Fruit fly (Drosophila melanogaster) whole organism, prepupa: ENCODE results near the gene Sfxn1-3.

Experiments
- Blimp-1 ChIP-seq: fragments of 200-800 bp; sonication (Bioruptor generic); optimal IDR thresholded peaks from 3 replicates; lab custom pipeline; 2017; ENCODE audit warnings: missing biosample characterization, missing genetic modification characterization, mild to moderate bottlenecking, moderate library complexity, missing genetic modification reagents
- CG10631 ChIP-seq: fragments of 200-800 bp; sonication (Bioruptor generic); optimal IDR thresholded peaks from 2 replicates; lab custom pipeline; 2016; ENCODE audit warnings: missing biosample characterization, missing genetic modification characterization
- CG11294 ChIP-seq: fragments of 200-800 bp; sonication (Bioruptor generic); IDR thresholded peaks from 2 replicates; pipeline ENCODE4 v1.3.6; 2022; ENCODE audit warnings: missing biosample characterization, missing genetic modification characterization
- CG11762 ChIP-seq: fragments of 200-800 bp; sonication (Bioruptor generic); optimal IDR thresholded peaks from 3 replicates; lab custom pipeline; 2016; ENCODE audit warnings: missing biosample characterization, missing genetic modification characterization; ENCODE audit not compliant: insufficient read depth
- CG11902 ChIP-seq: fragments of 200-800 bp; sonication (Bioruptor generic); optimal IDR thresholded peaks from 3 replicates; lab custom pipeline; 2016; ENCODE audit warnings: missing biosample characterization, missing genetic modification characterization
- CG15336 ChIP-seq: fragments of 200-800 bp; sonication (Bioruptor generic); IDR thresholded peaks from 2 replicates; pipeline ENCODE4 v1.3.6; 2022; ENCODE audit warnings: missing biosample characterization, missing genetic modification characterization
- CG1621 ChIP-seq: fragments of 200-800 bp; sonication (Bioruptor generic); optimal IDR thresholded peaks from 3 replicates; lab custom pipeline; 2018; ENCODE audit warnings: missing biosample characterization, mild to moderate bottlenecking, missing genetic modification characterization
- CG16779 ChIP-seq: fragments of 200-800 bp; sonication (Bioruptor generic); optimal IDR thresholded peaks from 3 replicates; lab custom pipeline; 2017; ENCODE audit warnings: missing biosample characterization, mild to moderate bottlenecking, missing genetic modification characterization
- CG3032 ChIP-seq: fragments of 200-800 bp; optimal IDR thresholded peaks from 2 replicates; lab custom pipeline; 2019; ENCODE audit warnings: missing biosample characterization, mild to moderate bottlenecking, missing genetic modification characterization, moderate library complexity
- CG31627 ChIP-seq: fragments of 200-800 bp; sonication (Bioruptor generic); optimal IDR thresholded peaks from 3 replicates; lab custom pipeline; 2016; ENCODE audit warnings: missing biosample characterization, missing genetic modification characterization
- CG32006 ChIP-seq: fragments of 200-800 bp; sonication (Bioruptor generic); optimal IDR thresholded peaks from 3 replicates; lab custom pipeline; 2017; ENCODE audit warnings: missing biosample characterization, mild to moderate bottlenecking, missing genetic modification characterization
- CG34406 ChIP-seq: fragments of 200-800 bp; sonication (Bioruptor generic); optimal IDR thresholded peaks from 3 replicates; lab custom pipeline; 2016; ENCODE audit warnings: missing biosample characterization, missing genetic modification characterization
- CG3919 ChIP-seq: fragments of 200-800 bp; sonication (Bioruptor generic); optimal IDR thresholded peaks from 3 replicates; lab custom pipeline; 2016; ENCODE audit warnings: missing biosample characterization, missing genetic modification characterization
- CG4318 ChIP-seq: fragments of 200-800 bp; sonication (Bioruptor generic); optimal IDR thresholded peaks from 3 replicates; lab custom pipeline; 2017; ENCODE audit warnings: missing biosample characterization, mild to moderate bottlenecking, missing genetic modification characterization
- CG6276 ChIP-seq: fragments of 200-800 bp; sonication (Bioruptor generic); optimal IDR thresholded peaks from 2 replicates; lab custom pipeline; 2017; ENCODE audit warnings: missing biosample characterization, mild to moderate bottlenecking, missing genetic modification characterization
- CG6792 ChIP-seq: fragments of 200-800 bp; sonication (Bioruptor generic); optimal IDR thresholded peaks from 3 replicates; lab custom pipeline; 2016; ENCODE audit warnings: missing biosample characterization, missing genetic modification characterization
- CG6808 ChIP-seq: fragments of 200-800 bp; sonication (Bioruptor generic); optimal IDR thresholded peaks from 3 replicates; lab custom pipeline; 2017; ENCODE audit warnings: missing biosample characterization, missing genetic modification characterization, mild to moderate bottlenecking, moderate library complexity, missing genetic modification reagents
- CG6854 ChIP-seq: fragments of 200-800 bp; sonication (Bioruptor generic); optimal IDR thresholded peaks from 2 replicates; lab custom pipeline; 2017; ENCODE audit warnings: missing biosample characterization, mild to moderate bottlenecking, missing genetic modification characterization
- CG7368 ChIP-seq: fragments of 200-800 bp; sonication (Bioruptor generic); optimal IDR thresholded peaks from 3 replicates; lab custom pipeline; 2016; ENCODE audit warnings: missing biosample characterization, missing genetic modification characterization
- CG8119 ChIP-seq: fragments of 200-800 bp; sonication (Bioruptor generic); IDR thresholded peaks from 3 replicates; pipeline ENCODE4 v1.3.6; 2022; ENCODE audit warnings: missing biosample characterization, missing genetic modification characterization
- CG8319 ChIP-seq: fragments of 200-800 bp; sonication (Bioruptor generic); optimal IDR thresholded peaks from 3 replicates; lab custom pipeline; 2016; ENCODE audit warnings: missing biosample characterization, missing genetic modification characterization
- CG9139 ChIP-seq: fragments of 200-800 bp; sonication (Bioruptor generic); optimal IDR thresholded peaks from 3 replicates; lab custom pipeline; 2017; ENCODE audit warnings: missing biosample characterization, mild to moderate bottlenecking, missing genetic modification characterization
- Eip75B ChIP-seq: fragments of 200-800 bp; sonication (Bioruptor generic); optimal IDR thresholded peaks from 3 replicates; lab custom pipeline; 2016; ENCODE audit warnings: missing biosample characterization, missing genetic modification characterization
- Eip78C ChIP-seq: fragments of 200-800 bp; sonication (Bioruptor generic); peaks from one replicate; lab custom pipeline; 2016; ENCODE audit warnings: missing biosample characterization, missing genetic modification characterization
- Eip93F ChIP-seq: fragments of 200-800 bp; sonication (Bioruptor generic); optimal IDR thresholded peaks from 2 replicates; lab custom pipeline; 2016; ENCODE audit warnings: missing biosample characterization, mild to moderate bottlenecking, missing genetic modification characterization
- Ets21C ChIP-seq: fragments of 200-800 bp; sonication (Bioruptor generic); optimal IDR thresholded peaks from 3 replicates; lab custom pipeline; 2016; ENCODE audit warnings: missing biosample characterization, missing genetic modification characterization
- Ets96B ChIP-seq: fragments of 200-800 bp; optimal IDR thresholded peaks from 2 replicates; lab custom pipeline; 2019; ENCODE audit warnings: missing biosample characterization, mild to moderate bottlenecking, missing genetic modification characterization, moderate library complexity
- Gug ChIP-seq: fragments of 200-800 bp; sonication (Bioruptor generic); IDR thresholded peaks from 2 replicates; pipeline ENCODE4 v1.3.6; 2022; ENCODE audit warnings: missing biosample characterization, missing genetic modification characterization
- Hr38 ChIP-seq: sonication (Bioruptor generic); optimal IDR thresholded peaks from 2 replicates; lab custom pipeline; 2016; ENCODE audit warnings: missing biosample characterization, missing genetic modification characterization
- Hr39 ChIP-seq: fragments of 200-800 bp; sonication (Bioruptor generic); optimal IDR thresholded peaks from 2 replicates; lab custom pipeline; 2016; ENCODE audit warnings: missing biosample characterization, missing genetic modification characterization
- Hr4 ChIP-seq: fragments of 200-800 bp; sonication (Bioruptor generic); optimal IDR thresholded peaks from 3 replicates; lab custom pipeline; 2016; ENCODE audit warnings: missing biosample characterization, missing genetic modification characterization
- Lpt ChIP-seq: fragments of 200-800 bp; sonication (Bioruptor generic); optimal IDR thresholded peaks from 3 replicates; lab custom pipeline; 2016; ENCODE audit warnings: missing biosample characterization, missing genetic modification characterization
- Met ChIP-seq: fragments of 200-800 bp; sonication (Bioruptor generic); optimal IDR thresholded peaks from 3 replicates; lab custom pipeline; 2016; ENCODE audit warnings: missing biosample characterization, missing genetic modification characterization
- OdsH ChIP-seq: fragments of 200-800 bp; sonication (Bioruptor generic); optimal IDR thresholded peaks from 3 replicates; lab custom pipeline; 2016; ENCODE audit warnings: missing biosample characterization, missing genetic modification characterization
- Smox ChIP-seq: fragments of 200-800 bp; sonication (Bioruptor generic); optimal IDR thresholded peaks from 3 replicates; lab custom pipeline; 2016; ENCODE audit warnings: missing biosample characterization, missing genetic modification characterization
- Sox102F ChIP-seq: fragments of 200-800 bp; sonication (Bioruptor generic); optimal IDR thresholded peaks from 2 replicates; lab custom pipeline; 2016; ENCODE audit warnings: missing biosample characterization, mild to moderate bottlenecking, missing genetic modification characterization
- Sox14 ChIP-seq: fragments of 200-800 bp; sonication (Bioruptor generic); optimal IDR thresholded peaks from 3 replicates; lab custom pipeline; 2016; ENCODE audit warnings: missing biosample characterization, missing genetic modification characterization
- achi ChIP-seq: fragments of 200-800 bp; sonication (Bioruptor generic); optimal IDR thresholded peaks from 3 replicates; lab custom pipeline; 2016; ENCODE audit warnings: missing biosample characterization, missing genetic modification characterization
- acj6 ChIP-seq: fragments of 200-800 bp; sonication (Bioruptor generic); optimal IDR thresholded peaks from 3 replicates; lab custom pipeline; 2016; ENCODE audit warnings: missing biosample characterization, missing genetic modification characterization
- cyc ChIP-seq: fragments of 200-800 bp; sonication (Bioruptor generic); optimal IDR thresholded peaks from 3 replicates; lab custom pipeline; 2016; ENCODE audit warnings: missing biosample characterization, missing genetic modification characterization
- dsx ChIP-seq: fragments of 200-800 bp; optimal IDR thresholded peaks from 3 replicates; lab custom pipeline; 2019; ENCODE audit warnings: missing biosample characterization, mild to moderate bottlenecking, missing genetic modification characterization, moderate library complexity; ENCODE audit not compliant: poor library complexity, severe bottlenecking
- eg ChIP-seq: fragments of 200-800 bp; sonication (Bioruptor generic); IDR thresholded peaks from 3 replicates; pipeline ENCODE4 v1.3.6; 2022; ENCODE audit warnings: missing biosample characterization, missing genetic modification characterization
- esn ChIP-seq: fragments of 200-800 bp; sonication (Bioruptor generic); optimal IDR thresholded peaks from 2 replicates; lab custom pipeline; 2016; ENCODE audit warnings: missing biosample characterization, mild to moderate bottlenecking, missing genetic modification characterization, moderate library complexity
- fd59A ChIP-seq: fragments of 200-800 bp; sonication (Bioruptor generic); optimal IDR thresholded peaks from 2 replicates; lab custom pipeline; 2017; ENCODE audit warnings: missing biosample characterization, mild to moderate bottlenecking, missing genetic modification characterization, missing genetic modification reagents
- fd85E ChIP-seq: fragments of 200-800 bp; sonication (Bioruptor generic); optimal IDR thresholded peaks from 3 replicates; lab custom pipeline; 2016; ENCODE audit warnings: missing biosample characterization, missing genetic modification characterization
- fkh ChIP-seq: fragments of 200-800 bp; sonication (Bioruptor generic); optimal IDR thresholded peaks from 3 replicates; lab custom pipeline; 2017; ENCODE audit warnings: missing biosample characterization, mild to moderate bottlenecking, missing genetic modification characterization, moderate library complexity
- lz ChIP-seq: fragments of 200-800 bp; sonication (Bioruptor generic); optimal IDR thresholded peaks from 3 replicates; lab custom pipeline; 2016; ENCODE audit warnings: missing biosample characterization, missing genetic modification characterization
- net ChIP-seq: fragments of 200-800 bp; sonication (Bioruptor generic); optimal IDR thresholded peaks from 3 replicates; lab custom pipeline; 2016; ENCODE audit warnings: missing biosample characterization, missing genetic modification characterization
- pdm3 ChIP-seq: fragments of 200-800 bp; sonication (Bioruptor generic); optimal IDR thresholded peaks from 3 replicates; lab custom pipeline; 2016; ENCODE audit warnings: missing biosample characterization, missing genetic modification characterization
- salr ChIP-seq, 2 experiments: fragments of 200-800 bp; sonication (Bioruptor generic); optimal IDR thresholded peaks; 3 replicates each; lab custom pipeline; 2016 to 2018; ENCODE audit warnings: missing biosample characterization in 2 of 2, missing genetic modification characterization in 2 of 2, mild to moderate bottlenecking in 1 of 2
- ss ChIP-seq, 2 experiments: fragments of 200-800 bp; sonication (Bioruptor generic); optimal IDR thresholded peaks; 2 replicates in 1 of 2; 3 replicates in 1 of 2; lab custom pipeline; 2017 to 2018; ENCODE audit warnings: mild to moderate bottlenecking in 2 of 2, missing biosample characterization in 2 of 2, missing genetic modification characterization in 2 of 2, moderate library complexity in 1 of 2
- svp ChIP-seq: fragments of 200-800 bp; sonication (Bioruptor generic); peaks from one replicate; lab custom pipeline; 2016; ENCODE audit warnings: missing biosample characterization, missing genetic modification characterization
- topi ChIP-seq: fragments of 200-800 bp; sonication (Bioruptor generic); optimal IDR thresholded peaks from 3 replicates; lab custom pipeline; 2016; ENCODE audit warnings: missing biosample characterization, missing genetic modification characterization

Sfxn1-3 gene

DNA sequence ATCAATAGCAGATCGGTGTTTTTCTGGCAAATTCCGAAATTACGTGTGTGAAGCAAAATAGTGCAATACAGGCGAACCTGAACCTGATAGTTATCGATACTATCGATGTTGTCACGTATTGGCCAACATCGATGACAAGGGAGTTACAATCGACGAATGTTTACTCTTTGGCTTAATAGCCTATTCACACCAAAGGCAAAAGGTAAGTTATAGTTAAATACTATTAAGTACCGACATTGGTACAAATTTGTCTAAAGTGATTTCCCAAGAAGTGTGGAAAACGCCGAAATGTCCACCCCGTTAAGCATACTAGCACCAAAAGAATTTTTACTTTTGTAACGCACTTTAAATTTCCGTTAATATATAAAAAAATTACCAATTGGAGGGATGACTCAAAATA is 44.4 kb upstream of the Sfxn1-3 start, which contains the start of gene CG9776:
Gene CG9776 (minus strand): TSS at position 108 of the 400 bp plus-strand sequence.
- TF ChIP-seq salr (GFP tag; optimal IDR thresholded peaks at IDR 0.05; lab: Kevin White, UChicago) (no peak), fd85E (no peak), Smox (GFP tag; lab: Kevin White, UChicago) (no peak), Gug (GFP tag; lab: Robert Waterston, UW) (no peak), net (GFP tag; lab: Kevin White, UChicago) (no peak), Ets21C (GFP tag; lab: Kevin White, UChicago) (no peak), acj6 (GFP tag; lab: Kevin White, UChicago) (no peak), CG15336 (GFP tag; lab: Robert Waterston, UW) (no peak), Eip75B (no peak), CG11294 (GFP tag; lab: Robert Waterston, UW) (peak; percentile 25; the same call in 1 of the 2 replicates), CG1621 (tag; lab: Kevin White, UChicago) (no peak), fkh (peak; percentile 98), CG3919 (no peak), eg (GFP tag; lab: Robert Waterston, UW) (no peak), Met (GFP tag; lab: Kevin White, UChicago) (no peak), CG6792 (GFP tag; lab: Kevin White, UChicago) (no peak), dsx (GFP tag; lab: Kevin White, UChicago) (no peak), Sox14 (GFP tag; lab: Kevin White, UChicago) (no peak), topi (GFP tag; lab: Kevin White, UChicago) (no peak), CG6808 (GFP tag; lab: Kevin White, UChicago) (no peak), Lpt (GFP tag; lab: Kevin White, UChicago) (no peak), fd59A (GFP tag; lab: Kevin White, UChicago) (peak; percentile 20), CG6276 (GFP tag; lab: Kevin White, UChicago) (no peak), CG10631 (GFP tag; lab: Kevin White, UChicago) (no peak), Eip93F (GFP tag; lab: Kevin White, UChicago) (no peak), cyc (GFP tag; lab: Kevin White, UChicago) (peak; percentile 69), pdm3 (no peak), CG6854 (no peak), CG8319 (GFP tag; lab: Kevin White, UChicago) (peak; percentile 9), Eip78C (GFP tag; lab: Kevin White, UChicago) (no peak), CG11762 (GFP tag; lab: Kevin White, UChicago) (no peak), ss (GFP tag; optimal IDR thresholded peaks at IDR 0.05; lab: Kevin White, UChicago) (no peak), Hr39 (GFP tag; lab: Kevin White, UChicago) (peak; percentile 70), svp (GFP tag; lab: Kevin White, UChicago) (no peak), Sox102F (no peak), CG3032 (tag; lab: Kevin White, UChicago) (peak; percentile 54), OdsH (GFP tag; lab: Kevin White, UChicago) (no peak), CG8119 (GFP tag; lab: Robert Waterston, UW) (no peak), CG31627 (GFP tag; lab: Kevin White, UChicago) (peak; percentile 60), CG16779 (no peak), CG9139 (GFP tag; lab: Kevin White, UChicago) (no peak), achi (GFP tag; lab: Kevin White, UChicago) (no peak), CG11902 (GFP tag; lab: Kevin White, UChicago) (peak; percentile 25), Ets96B (no peak), Blimp-1 (GFP tag; lab: Kevin White, UChicago) (no peak), Hr4 (GFP tag; lab: Kevin White, UChicago) (no peak), Hr38 (GFP tag; lab: Kevin White, UChicago) (no peak), esn (GFP tag; lab: Kevin White, UChicago) (peak; percentile 52), CG4318 (GFP tag; lab: Kevin White, UChicago) (no peak), CG34406 (GFP tag; lab: Kevin White, UChicago) (no peak), CG32006 (no peak), lz (GFP tag; lab: Kevin White, UChicago) (peak; percentile 45), CG7368 (GFP tag; lab: Kevin White, UChicago) (no peak)
